Fruit fly (Drosophila melanogaster) whole organism: ENCODE data around the gene CG32276.

Experiments used
- CG8478 ChIP-seq: fragments of >200 bp; optimal IDR thresholded peaks from 2 replicates; lab custom pipeline; 2018; ENCODE audit warnings: inconsistent platforms
- Dll ChIP-seq: fragments of >200 bp; optimal IDR thresholded peaks from 2 replicates; lab custom pipeline; 2017
- EcR ChIP-seq, 2 experiments: fragments of >200 bp; optimal IDR thresholded peaks; 2 replicates each; lab custom pipeline; 2017; ENCODE audit warnings: missing biosample characterization in 2 of 2, missing genetic modification characterization in 2 of 2, missing genetic modification reagents in 2 of 2
- pan ChIP-seq: fragments of >200 bp; optimal IDR thresholded peaks from 2 replicates; lab custom pipeline; 2017
- psq ChIP-seq: fragments of >200 bp; optimal IDR thresholded peaks from 2 replicates; lab custom pipeline; 2017
- usp ChIP-seq: fragments of >200 bp; optimal IDR thresholded peaks from 2 replicates; lab custom pipeline; 2017; ENCODE audit warnings: missing biosample characterization, missing genetic modification characterization, mixed read lengths

The CG32276 gene

DNA sequence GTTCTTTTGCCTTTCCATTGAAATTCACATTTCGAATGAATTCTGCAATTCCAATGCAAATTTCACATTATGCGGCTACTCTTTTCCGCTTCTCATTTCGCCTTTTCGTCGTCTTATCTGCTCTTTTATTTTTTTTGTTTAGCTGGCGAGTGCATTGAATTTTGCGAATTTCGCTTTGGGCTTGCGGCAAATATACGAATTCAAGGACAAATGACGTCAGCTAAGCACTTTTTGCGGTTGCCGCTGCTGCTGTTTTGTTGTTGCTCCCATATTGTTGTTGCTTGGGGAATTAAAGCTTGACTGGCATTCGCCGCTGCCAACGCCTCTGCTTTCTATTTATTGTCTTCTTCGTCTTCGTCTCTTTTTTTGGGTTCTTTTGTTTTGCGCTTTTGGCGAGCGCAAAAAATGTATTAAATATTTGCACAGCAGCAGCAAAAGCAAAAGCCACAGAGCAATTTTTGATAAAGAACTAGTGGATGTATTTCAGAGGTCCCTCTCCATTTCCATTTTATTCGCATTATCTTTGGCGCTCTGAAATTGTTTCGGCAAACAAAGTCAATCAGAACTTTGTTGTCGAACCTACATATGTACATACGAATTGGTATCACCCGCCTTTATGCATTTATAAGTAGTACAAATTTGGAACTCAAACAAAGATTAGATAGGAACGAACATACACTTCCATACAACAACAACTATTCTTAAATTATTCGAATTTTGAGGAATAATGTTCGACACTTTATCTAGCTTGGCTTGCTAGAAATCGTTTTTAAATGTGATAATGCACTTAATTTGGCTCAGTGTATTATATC is 41.1 kb upstream of the CG32276 start:
- no peak for TF ChIP-seq Dll (lab: Kevin White, UChicago)

DNA sequence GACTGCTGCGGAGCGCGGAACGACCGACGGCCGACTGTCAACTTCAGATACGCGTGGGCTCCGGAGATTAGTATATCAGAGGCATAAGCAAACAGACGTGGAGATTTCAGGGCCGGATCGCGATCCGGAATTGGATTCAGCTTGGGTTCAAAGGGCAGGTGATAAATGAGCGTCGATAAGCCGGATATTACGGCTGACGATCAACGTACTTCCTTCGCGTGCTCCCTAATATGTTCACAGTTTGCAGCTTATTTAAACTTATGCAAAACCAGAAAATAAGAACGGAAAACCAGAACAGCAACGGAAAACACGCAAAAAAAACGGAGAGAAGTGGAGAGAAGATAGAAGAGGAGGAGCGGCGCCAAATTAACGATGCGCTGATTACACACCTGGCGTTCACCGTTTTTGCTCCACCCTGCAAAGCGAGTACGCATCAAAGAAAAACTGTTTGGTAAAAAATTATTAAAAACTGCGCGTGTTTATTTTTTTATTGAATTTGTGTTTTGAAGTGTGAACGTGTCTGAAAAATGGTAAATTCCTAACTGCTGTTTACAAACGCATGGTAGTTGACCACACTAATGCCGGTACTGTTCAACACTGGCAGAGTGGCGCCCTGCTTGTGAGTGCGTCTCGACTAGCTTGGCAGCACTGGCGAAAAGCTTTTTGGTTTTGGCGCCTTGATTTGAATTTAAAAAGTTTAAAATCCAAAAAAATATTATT is 40.3 kb upstream of the CG32276 start, which contains the start of gene CG17746:
CG17746 (minus strand) TSS at position 546 of the 720 bp plus-strand sequence.
- no peak for TF ChIP-seq CG8478 (lab: Kevin White, UChicago)
- TF ChIP-seq usp = no peak
- TF ChIP-seq psq (lab: Kevin White, UChicago) = no peak
- TF ChIP-seq pan (lab: Kevin White, UChicago) = no peak
- no peak for TF ChIP-seq Dll (lab: Kevin White, UChicago)
- no peak for TF ChIP-seq EcR (GFP tag; optimal IDR thresholded peaks at IDR 0.05; lab: Kevin White, UChicago)

DNA sequence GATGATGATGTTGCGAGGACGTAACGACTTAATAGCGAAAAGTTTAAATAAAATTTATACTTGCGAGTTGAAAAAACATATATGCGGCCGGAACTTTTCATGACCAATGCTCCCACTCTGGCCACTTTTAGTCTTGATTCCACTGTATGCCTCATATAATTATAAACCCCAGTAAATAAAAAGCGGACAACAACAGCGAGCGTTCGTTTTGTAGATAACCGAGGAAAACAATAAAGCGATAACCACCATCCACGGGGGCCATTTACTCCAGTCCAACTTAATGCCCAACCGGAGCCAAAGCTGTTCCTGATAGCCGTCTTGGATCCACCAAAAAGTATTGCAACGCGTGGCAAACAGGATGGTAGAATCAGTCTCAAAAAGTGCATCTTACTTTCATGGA is 37.5 kb upstream of the CG32276 start:
- no peak for TF ChIP-seq usp

dm6 chr3L:3226458-3226783 is 27.6 kb upstream of the CG32276 start:
- TF ChIP-seq usp (no peak), EcR (GFP tag; optimal IDR thresholded peaks at IDR 0.05; lab: Kevin White, UChicago) (no peak), Dll (lab: Kevin White, UChicago) (no peak)

DNA sequence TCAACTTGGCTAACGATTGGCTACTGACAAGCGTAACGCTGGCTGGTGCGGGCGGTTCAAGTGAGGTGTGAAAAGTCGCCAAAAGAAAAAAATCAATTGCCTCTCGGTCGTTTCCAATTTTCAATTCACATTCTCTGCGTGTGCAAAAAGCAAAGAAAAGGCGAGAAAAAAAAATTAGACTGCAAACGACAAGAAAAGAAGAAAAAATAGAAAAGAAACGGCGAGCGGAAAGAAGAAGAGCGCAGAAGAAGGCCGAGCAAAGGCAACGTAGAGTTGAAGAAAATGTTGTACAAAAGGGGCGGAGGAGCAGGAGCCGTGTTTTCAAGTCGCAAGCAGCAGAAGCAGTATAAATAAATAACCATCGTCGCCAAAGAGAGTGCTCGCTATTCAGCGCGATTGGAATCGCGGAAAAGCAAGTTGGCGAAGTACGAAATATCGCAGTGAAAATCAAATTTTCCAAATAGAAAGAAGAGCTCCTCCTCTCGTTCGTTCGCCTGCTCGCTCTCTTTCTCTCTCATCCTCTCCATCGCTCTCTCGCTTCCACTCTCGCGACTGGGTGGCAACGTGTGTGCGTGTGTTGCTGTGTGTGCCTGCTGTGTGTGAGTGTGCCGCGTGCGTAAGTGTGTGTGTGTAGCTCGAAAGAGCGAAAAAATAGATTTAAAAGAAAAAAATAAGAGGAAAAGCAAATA is 27.1 kb upstream of the CG32276 start:
- peak; percentile 99 for TF ChIP-seq Dll (lab: Kevin White, UChicago)
- no peak for TF ChIP-seq usp
- TF ChIP-seq pan (lab: Kevin White, UChicago) = no peak
- peak; percentile 53 for TF ChIP-seq CG8478 (lab: Kevin White, UChicago)

dm6 chr3L:3224740-3225719 is 26.2 kb upstream of the CG32276 start, which contains the start of gene Larp4B:
Gene Larp4B (plus strand): TSS chr3L:3224838.
- no peak for TF ChIP-seq Dll (lab: Kevin White, UChicago)
- no peak for TF ChIP-seq usp
- no peak for TF ChIP-seq CG8478 (lab: Kevin White, UChicago)
- TF ChIP-seq EcR (GFP tag; optimal IDR thresholded peaks at IDR 0.05; lab: Kevin White, UChicago) = no peak
- no peak for TF ChIP-seq psq (lab: Kevin White, UChicago)
- TF ChIP-seq pan (lab: Kevin White, UChicago) = no peak

dm6 chr3L:3223390-3223914 is 24.6 kb upstream of the CG32276 start:
- TF ChIP-seq psq (lab: Kevin White, UChicago) (no peak), usp (no peak), CG8478 (lab: Kevin White, UChicago) (no peak), pan (lab: Kevin White, UChicago) (no peak), EcR (GFP tag; optimal IDR thresholded peaks at IDR 0.05; lab: Kevin White, UChicago) (no peak), Dll (lab: Kevin White, UChicago) (no peak)

dm6 chr3L:3222643-3223389 is 24.0 kb upstream of the CG32276 start, which contains the start of the genes RpL28 and eIF1:
Gene RpL28 (minus strand): TSS chr3L:3222960.
Gene eIF1 (plus strand): TSS chr3L:3223341.
- TF ChIP-seq usp = no peak
- TF ChIP-seq EcR (GFP tag; optimal IDR thresholded peaks at IDR 0.05; lab: Kevin White, UChicago) = no peak
- TF ChIP-seq psq (lab: Kevin White, UChicago) = no peak
- no peak for TF ChIP-seq CG8478 (lab: Kevin White, UChicago)
- no peak for TF ChIP-seq Dll (lab: Kevin White, UChicago)
- TF ChIP-seq pan (lab: Kevin White, UChicago) = no peak

DNA sequence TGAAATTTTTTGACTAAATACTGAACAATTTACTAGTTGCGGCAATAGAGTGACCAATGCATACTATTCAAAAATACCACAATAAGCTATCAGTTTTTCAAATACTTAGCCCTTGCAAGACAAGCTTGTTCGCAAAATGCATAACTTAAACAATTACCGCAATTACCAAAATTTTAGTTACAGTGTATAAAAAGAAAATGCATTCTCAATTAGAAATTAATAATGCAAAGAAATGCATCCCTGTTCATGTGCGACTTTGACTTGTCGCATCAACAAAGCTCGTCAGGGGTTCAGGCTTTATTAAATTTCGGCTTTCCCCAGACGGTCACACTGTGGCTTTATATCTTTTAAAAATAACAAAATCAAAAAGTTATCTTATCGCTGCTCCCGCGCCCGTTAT is 20.0 kb upstream of the CG32276 start, which contains the start of the genes hob and nSMase:
hob (minus strand) TSS at position 62 of the 400 bp plus-strand sequence.
nSMase (plus strand) TSS at position 298 of the 400 bp plus-strand sequence.
- TF ChIP-seq psq (lab: Kevin White, UChicago) (no peak), usp (no peak), Dll (lab: Kevin White, UChicago) (no peak), pan (lab: Kevin White, UChicago) (no peak), EcR (GFP tag; optimal IDR thresholded peaks at IDR 0.05; lab: Kevin White, UChicago) (no peak), CG8478 (lab: Kevin White, UChicago) (no peak)

DNA sequence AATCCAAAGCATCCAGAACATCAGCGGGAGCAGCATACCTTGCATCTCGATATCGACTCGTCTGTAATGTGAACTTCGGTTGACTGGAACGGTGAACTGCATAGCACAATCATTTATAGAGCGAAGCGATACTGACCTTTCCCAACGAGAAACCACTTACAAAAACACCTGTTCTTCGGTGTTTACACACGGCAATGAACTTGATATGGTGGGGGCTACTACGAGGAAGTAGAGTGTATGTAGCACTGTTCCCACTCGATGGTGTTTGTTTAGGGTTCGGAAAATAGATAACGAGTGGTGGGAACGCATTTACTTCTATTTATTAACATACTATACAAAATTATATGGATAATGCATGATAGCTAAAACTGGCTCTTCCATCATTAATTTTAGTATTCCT is 10.0 kb upstream of the CG32276 start, which contains the start of the genes CG32269 and CG32270:
CG32269 (minus strand) TSS at position 91 of the 400 bp plus-strand sequence.
CG32270 (minus strand) TSS at position 91 of the 400 bp plus-strand sequence.
- TF ChIP-seq Dll (lab: Kevin White, UChicago) = no peak
- no peak for TF ChIP-seq CG8478 (lab: Kevin White, UChicago)
